Fruit fly (Drosophila melanogaster) whole organism, embryonic: ENCODE results near the gene CG31549.

Experiments used
- Ada2b ChIP-seq: fragments of 200-800 bp; sonication (Bioruptor generic); IDR thresholded peaks from 2 replicates; pipeline ENCODE4 v1.3.6; 2022; ENCODE audit warnings: missing biosample characterization, missing genetic modification characterization
- Antp ChIP-seq: fragments of 200-800 bp; sonication (Bioruptor generic); optimal IDR thresholded peaks from 3 replicates; lab custom pipeline; 2016; ENCODE audit warnings: missing biosample characterization, missing genetic modification characterization
- Asciz ChIP-seq: fragments of 200-800 bp; sonication (Bioruptor generic); optimal IDR thresholded peaks from 2 replicates; lab custom pipeline; 2017; ENCODE audit warnings: missing biosample characterization, mild to moderate bottlenecking, missing genetic modification characterization, missing genetic modification reagents
- Atf3 ChIP-seq: fragments of 200-800 bp; sonication (Bioruptor generic); optimal IDR thresholded peaks from 3 replicates; lab custom pipeline; 2016; ENCODE audit warnings: missing biosample characterization, missing genetic modification characterization
- CG10462 ChIP-seq: fragments of 200-800 bp; sonication (Bioruptor generic); optimal IDR thresholded peaks from 2 replicates; lab custom pipeline; 2016; ENCODE audit warnings: missing biosample characterization, missing genetic modification characterization
- CG10654 ChIP-seq: fragments of 200-800 bp; sonication (Bioruptor generic); optimal IDR thresholded peaks from 2 replicates; lab custom pipeline; 2016; ENCODE audit warnings: missing biosample characterization, missing genetic modification characterization
- CG10979 ChIP-seq: fragments of 200-800 bp; sonication (Bioruptor generic); optimal IDR thresholded peaks from 2 replicates; lab custom pipeline; 2018; ENCODE audit warnings: missing biosample characterization, mild to moderate bottlenecking, missing genetic modification characterization, moderate library complexity
- CG13624 ChIP-seq: fragments of 200-800 bp; sonication (Bioruptor generic); optimal IDR thresholded peaks from 2 replicates; lab custom pipeline; 2016; ENCODE audit warnings: missing biosample characterization, missing genetic modification characterization
- CG13775 ChIP-seq: fragments of 200-800 bp; sonication (Bioruptor generic); optimal IDR thresholded peaks from 3 replicates; lab custom pipeline; 2017; ENCODE audit warnings: missing biosample characterization, mild to moderate bottlenecking, missing genetic modification characterization
- CG14050 ChIP-seq: fragments of 200-800 bp; sonication (Bioruptor generic); IDR thresholded peaks from 3 replicates; pipeline ENCODE4 v1.3.6; 2022; ENCODE audit warnings: missing biosample characterization, missing genetic modification characterization
- CG1603 ChIP-seq: fragments of 200-800 bp; sonication (Bioruptor generic); optimal IDR thresholded peaks from 2 replicates; lab custom pipeline; 2019; ENCODE audit warnings: missing biosample characterization, mild to moderate bottlenecking, missing genetic modification characterization, moderate library complexity
- CG17186 ChIP-seq: fragments of 200-800 bp; sonication (Bioruptor generic); optimal IDR thresholded peaks from 3 replicates; lab custom pipeline; 2017; ENCODE audit warnings: missing biosample characterization, missing genetic modification reagents, missing genetic modification characterization
- CG31388 ChIP-seq: fragments of 200-800 bp; sonication (Bioruptor generic); optimal IDR thresholded peaks from 2 replicates; lab custom pipeline; 2016; ENCODE audit warnings: missing biosample characterization, missing genetic modification characterization
- CG3163 ChIP-seq: fragments of 200-800 bp; sonication (Bioruptor generic); optimal IDR thresholded peaks from 3 replicates; lab custom pipeline; 2016; ENCODE audit warnings: missing biosample characterization, missing genetic modification characterization
- CG4617 ChIP-seq: fragments of 200-800 bp; sonication (Bioruptor generic); optimal IDR thresholded peaks from 3 replicates; lab custom pipeline; 2016; ENCODE audit warnings: missing biosample characterization, missing genetic modification characterization, borderline replicate concordance
- CG6854 ChIP-seq: fragments of 200-800 bp; sonication (Bioruptor generic); optimal IDR thresholded peaks from 3 replicates; lab custom pipeline; 2017; ENCODE audit warnings: missing biosample characterization, mild to moderate bottlenecking, missing genetic modification characterization
- CG7745 ChIP-seq: fragments of 200-800 bp; sonication (Bioruptor generic); optimal IDR thresholded peaks from 2 replicates; lab custom pipeline; 2018; ENCODE audit warnings: missing biosample characterization, mild to moderate bottlenecking, missing genetic modification characterization, moderate library complexity
- CG7928 ChIP-seq: fragments of 200-800 bp; sonication (Bioruptor generic); optimal IDR thresholded peaks from 2 replicates; lab custom pipeline; 2017; ENCODE audit warnings: missing biosample characterization, mild to moderate bottlenecking, missing genetic modification characterization
- CG8478 ChIP-seq: fragments of >200 bp; optimal IDR thresholded peaks from 2 replicates; lab custom pipeline; 2018
- CG8944 ChIP-seq: fragments of 200-800 bp; sonication (Bioruptor generic); optimal IDR thresholded peaks from 3 replicates; lab custom pipeline; 2016; ENCODE audit warnings: missing biosample characterization, missing genetic modification characterization
- CG9437 ChIP-seq: fragments of 200-800 bp; sonication (Bioruptor generic); optimal IDR thresholded peaks from 2 replicates; lab custom pipeline; 2018; ENCODE audit warnings: missing biosample characterization, mild to moderate bottlenecking, missing genetic modification characterization
- CoRest ChIP-seq: fragments of 200-800 bp; sonication (Bioruptor generic); optimal IDR thresholded peaks from 3 replicates; lab custom pipeline; 2018; ENCODE audit warnings: missing biosample characterization, mild to moderate bottlenecking, missing genetic modification characterization, moderate library complexity
- D19A ChIP-seq: fragments of 200-800 bp; optimal IDR thresholded peaks from 3 replicates; lab custom pipeline; 2019; ENCODE audit warnings: missing biosample characterization, mild to moderate bottlenecking, missing genetic modification characterization, moderate library complexity
- Doc3 ChIP-seq: fragments of 200-800 bp; sonication (Bioruptor generic); IDR thresholded peaks from 3 replicates; pipeline ENCODE4 v1.3.6; 2022; ENCODE audit warnings: missing biosample characterization, missing genetic modification characterization; ENCODE audit not compliant: partially characterized antibody
- Dp ChIP-seq: fragments of 200-800 bp; sonication (Bioruptor generic); optimal IDR thresholded peaks from 2 replicates; lab custom pipeline; 2018; ENCODE audit warnings: missing biosample characterization, mild to moderate bottlenecking, missing genetic modification characterization, moderate library complexity
- Elba2 ChIP-seq: fragments of 200-800 bp; sonication (Bioruptor generic); optimal IDR thresholded peaks from 3 replicates; lab custom pipeline; 2016; ENCODE audit warnings: missing biosample characterization, missing genetic modification characterization
- Gsc ChIP-seq: fragments of 200-800 bp; sonication (Bioruptor generic); IDR thresholded peaks from 2 replicates; pipeline ENCODE4 v1.3.6; 2022; ENCODE audit warnings: missing biosample characterization, missing genetic modification characterization
- Gug ChIP-seq: fragments of 200-800 bp; sonication (Bioruptor generic); IDR thresholded peaks from 4 replicates; pipeline ENCODE4 v1.3.6; 2022; ENCODE audit warnings: missing biosample characterization, missing genetic modification characterization
- Jarid2 ChIP-seq: fragments of 200-800 bp; sonication (Bioruptor generic); optimal IDR thresholded peaks from 3 replicates; lab custom pipeline; 2017; ENCODE audit warnings: mild to moderate bottlenecking, missing biosample characterization, missing genetic modification reagents, missing genetic modification characterization
- Max ChIP-seq: fragments of 200-800 bp; sonication (Bioruptor generic); optimal IDR thresholded peaks from 2 replicates; lab custom pipeline; 2016; ENCODE audit warnings: missing biosample characterization, mild to moderate bottlenecking, missing genetic modification characterization
- Meics ChIP-seq: fragments of 200-800 bp; sonication (Bioruptor generic); optimal IDR thresholded peaks from 2 replicates; lab custom pipeline; 2017; ENCODE audit warnings: missing biosample characterization, mild to moderate bottlenecking, missing genetic modification characterization
- Mrtf ChIP-seq: fragments of 200-800 bp; sonication (Bioruptor generic); IDR thresholded peaks from 3 replicates; pipeline ENCODE4 v1.3.6; 2022; ENCODE audit warnings: missing biosample characterization, missing genetic modification characterization
- NK7.1 ChIP-seq: fragments of 200-800 bp; sonication (Bioruptor generic); optimal IDR thresholded peaks from 3 replicates; lab custom pipeline; 2016; ENCODE audit warnings: missing biosample characterization, missing genetic modification characterization
- Neu2 ChIP-seq: fragments of 200-800 bp; sonication (Bioruptor generic); optimal IDR thresholded peaks from 3 replicates; lab custom pipeline; 2016; ENCODE audit warnings: missing biosample characterization, missing genetic modification characterization, borderline replicate concordance
- TFAM ChIP-seq: fragments of 200-800 bp; sonication (Bioruptor generic); optimal IDR thresholded peaks from 2 replicates; lab custom pipeline; 2017; ENCODE audit warnings: missing biosample characterization, missing genetic modification characterization, inconsistent platforms
- Vsx1 ChIP-seq: fragments of 200-800 bp; sonication (Bioruptor generic); optimal IDR thresholded peaks from 2 replicates; lab custom pipeline; 2017; ENCODE audit warnings: missing biosample characterization, mild to moderate bottlenecking, missing genetic modification characterization, missing genetic modification reagents
- Xbp1 ChIP-seq: fragments of 200-800 bp; sonication (Bioruptor generic); optimal IDR thresholded peaks from 3 replicates; lab custom pipeline; 2016; ENCODE audit warnings: missing biosample characterization, mild to moderate bottlenecking, missing genetic modification characterization
- aop ChIP-seq: fragments of 200-800 bp; sonication (Bioruptor generic); IDR thresholded peaks from 2 replicates; pipeline ENCODE4 v1.3.6; 2022; ENCODE audit warnings: missing biosample characterization, missing genetic modification characterization
- ara ChIP-seq: fragments of 200-800 bp; sonication (Bioruptor generic); IDR thresholded peaks from 2 replicates; pipeline ENCODE4 v1.3.6; 2022; ENCODE audit warnings: missing biosample characterization, missing genetic modification characterization
- ase ChIP-seq: fragments of 200-800 bp; sonication (Bioruptor generic); IDR thresholded peaks from 3 replicates; pipeline ENCODE4 v1.3.6; 2022; ENCODE audit warnings: missing biosample characterization, missing genetic modification characterization
- ato ChIP-seq: fragments of 200-800 bp; sonication (Bioruptor generic); IDR thresholded peaks from 2 replicates; pipeline ENCODE4 v1.3.6; 2022; ENCODE audit warnings: missing biosample characterization, missing genetic modification characterization; ENCODE audit not compliant: partially characterized antibody
- br ChIP-seq: fragments of >200 bp; optimal IDR thresholded peaks from 2 replicates; lab custom pipeline; 2017
- cg ChIP-seq: fragments of 200-800 bp; sonication (Bioruptor generic); optimal IDR thresholded peaks from 3 replicates; lab custom pipeline; 2019; ENCODE audit warnings: missing biosample characterization, mild to moderate bottlenecking, missing genetic modification characterization, moderate library complexity
- crp ChIP-seq, 2 experiments: fragments of 200-800 bp; sonication (Bioruptor generic); optimal IDR thresholded peaks; 2 replicates in 1 of 2; 3 replicates in 1 of 2; lab custom pipeline; 2017; ENCODE audit warnings: missing biosample characterization in 2 of 2, missing genetic modification characterization in 2 of 2, mild to moderate bottlenecking in 1 of 2, moderate library complexity in 1 of 2
- da ChIP-seq: fragments of 200-800 bp; sonication (Bioruptor generic); optimal IDR thresholded peaks from 2 replicates; lab custom pipeline; 2016; ENCODE audit warnings: missing biosample characterization, missing genetic modification characterization
- dm ChIP-seq: fragments of 200-800 bp; sonication (Bioruptor generic); optimal IDR thresholded peaks from 3 replicates; lab custom pipeline; 2016; ENCODE audit warnings: missing biosample characterization, missing genetic modification characterization
- ewg ChIP-seq: fragments of 200-800 bp; sonication (Bioruptor generic); optimal IDR thresholded peaks from 3 replicates; lab custom pipeline; 2017; ENCODE audit warnings: mild to moderate bottlenecking, missing biosample characterization, missing genetic modification reagents, missing genetic modification characterization
- grn ChIP-seq: fragments of 200-800 bp; sonication (Bioruptor generic); optimal IDR thresholded peaks from 3 replicates; lab custom pipeline; 2017; ENCODE audit warnings: missing biosample characterization, missing genetic modification characterization
- rib ChIP-seq: fragments of 200-800 bp; sonication (Bioruptor generic); IDR thresholded peaks from 2 replicates; pipeline ENCODE4 v1.3.6; 2022; ENCODE audit warnings: missing biosample characterization, missing genetic modification characterization
- unc-4 ChIP-seq: fragments of 200-800 bp; sonication (Bioruptor generic); IDR thresholded peaks from 2 replicates; pipeline ENCODE4 v1.3.6; 2022; ENCODE audit warnings: missing biosample characterization, missing genetic modification characterization; ENCODE audit not compliant: partially characterized antibody
- unpg ChIP-seq: fragments of 200-800 bp; sonication (Bioruptor generic); optimal IDR thresholded peaks from 3 replicates; lab custom pipeline; 2018; ENCODE audit warnings: missing biosample characterization, mild to moderate bottlenecking, missing genetic modification characterization, moderate library complexity

CG31549 gene

DNA sequence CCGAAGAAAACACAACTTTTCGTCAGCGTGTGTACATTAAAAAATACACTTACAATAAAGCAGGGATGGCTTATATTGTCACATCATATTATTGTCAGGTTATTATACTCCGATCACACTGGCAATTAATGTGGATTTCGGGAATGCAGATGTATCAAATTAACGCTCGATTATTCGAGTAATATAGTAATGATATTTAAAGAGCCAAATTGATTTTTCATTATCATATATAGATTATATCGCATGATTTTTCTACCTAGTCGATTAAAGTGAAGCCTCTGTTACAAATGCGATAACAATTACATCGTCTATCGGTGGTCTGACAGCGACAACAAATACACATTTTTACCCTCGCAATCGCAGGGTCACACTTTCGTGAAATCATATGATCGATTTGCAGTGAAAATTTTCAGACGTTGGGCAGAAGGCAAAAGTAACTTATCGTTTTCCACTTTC lies 40.6 kb upstream of the CG31549 start, which contains the start of the genes noi and Vha26 (continued):
- no peak for TF ChIP-seq unpg (GFP tag; lab: Kevin White, UChicago)
- no peak for TF ChIP-seq CoRest (tag; lab: Kevin White, UChicago)
- TF ChIP-seq Vsx1 (GFP tag; lab: Kevin White, UChicago) = no peak
- no peak for TF ChIP-seq Antp
- TF ChIP-seq CG10979 (tag; lab: Kevin White, UChicago) = peak; percentile 21
- TF ChIP-seq NK7.1 (GFP tag; lab: Kevin White, UChicago) = no peak
- peak; percentile 56 for TF ChIP-seq cg (GFP tag; lab: Kevin White, UChicago)
- TF ChIP-seq CG17186 (GFP tag; lab: Kevin White, UChicago) = peak; percentile 78
- TF ChIP-seq crp (GFP tag; optimal IDR thresholded peaks at IDR 0.05; lab: Kevin White, UChicago) = peak in 1 of 2 experiments; percentile 87
- TF ChIP-seq CG13775 (GFP tag; lab: Kevin White, UChicago) = peak; percentile 49
- no peak for TF ChIP-seq CG14050 (GFP tag; lab: Robert Waterston, UW)
- TF ChIP-seq CG7928 (GFP tag; lab: Kevin White, UChicago) = peak; percentile 96
- no peak for TF ChIP-seq Neu2 (GFP tag; lab: Kevin White, UChicago)
- TF ChIP-seq Max = peak; percentile 41
- TF ChIP-seq grn (GFP tag; lab: Kevin White, UChicago) = no peak
- no peak for TF ChIP-seq Atf3 (GFP tag; lab: Kevin White, UChicago)
- TF ChIP-seq ato = no peak
- TF ChIP-seq CG10462 (GFP tag; lab: Kevin White, UChicago) = no peak
- peak; percentile 33 for TF ChIP-seq CG13624 (GFP tag; lab: Kevin White, UChicago)
- peak; percentile 33 for TF ChIP-seq CG10654 (GFP tag; lab: Kevin White, UChicago)
- TF ChIP-seq Ada2b (GFP tag; lab: Robert Waterston, UW) = no peak
- TF ChIP-seq CG3163 (GFP tag; lab: Kevin White, UChicago) = no peak
- no peak for TF ChIP-seq Jarid2 (GFP tag; lab: Kevin White, UChicago)
- TF ChIP-seq ara (GFP tag; lab: Robert Waterston, UW) = no peak
- no peak for TF ChIP-seq ewg (GFP tag; lab: Kevin White, UChicago)
- TF ChIP-seq Gug (GFP tag; lab: Robert Waterston, UW) = 0 out of 4 replicates have a peak, but pooled peaks have one; percentile 23
- TF ChIP-seq Asciz (GFP tag; lab: Kevin White, UChicago) = no peak
- no peak for TF ChIP-seq CG6854 (GFP tag; lab: Kevin White, UChicago)
- TF ChIP-seq da (GFP tag; lab: Kevin White, UChicago) = peak; percentile 8
- TF ChIP-seq CG8478 (lab: Kevin White, UChicago) = no peak
- TF ChIP-seq Elba2 = no peak
- TF ChIP-seq Dp (GFP tag; lab: Kevin White, UChicago) = peak; percentile 32
- TF ChIP-seq Mrtf = no peak
- peak; percentile 85 for TF ChIP-seq CG1603 (tag; lab: Kevin White, UChicago)
- TF ChIP-seq D19A (tag; lab: Kevin White, UChicago) = peak; percentile 95
- peak; percentile 45; the same call in 1 of the 2 replicates for TF ChIP-seq unc-4 (GFP tag; lab: Robert Waterston, UW)
- TF ChIP-seq dm (GFP tag; lab: Kevin White, UChicago) = peak; percentile 16
- peak; percentile 2 for TF ChIP-seq Meics (GFP tag; lab: Kevin White, UChicago)
- no peak for TF ChIP-seq Gsc (GFP tag; lab: Robert Waterston, UW)
- peak; percentile 53 for TF ChIP-seq CG4617 (GFP tag; lab: Kevin White, UChicago)
- no peak for TF ChIP-seq CG31388 (GFP tag; lab: Kevin White, UChicago)
- TF ChIP-seq CG7745 (tag; lab: Kevin White, UChicago) = no peak
- peak; percentile 46; the same call in 2 of the 3 replicates for TF ChIP-seq Doc3 (GFP tag; lab: Robert Waterston, UW)
- no peak for TF ChIP-seq CG8944
- TF ChIP-seq rib (GFP tag; lab: Robert Waterston, UW) = no peak
- no peak for TF ChIP-seq aop (GFP tag; lab: Robert Waterston, UW)
- no peak for TF ChIP-seq br (lab: Kevin White, UChicago)
- no peak for TF ChIP-seq TFAM
- TF ChIP-seq CG9437 (GFP tag; lab: Kevin White, UChicago) = no peak
- peak; percentile 38 for TF ChIP-seq Xbp1 (GFP tag; lab: Kevin White, UChicago)
- TF ChIP-seq ase = 0 out of 3 replicates have a peak, but pooled peaks have one; percentile 8
